Fruit fly (Drosophila melanogaster): Measurements from ENCODE around the gene Ilp2.

Ilp2 gene

DNA sequence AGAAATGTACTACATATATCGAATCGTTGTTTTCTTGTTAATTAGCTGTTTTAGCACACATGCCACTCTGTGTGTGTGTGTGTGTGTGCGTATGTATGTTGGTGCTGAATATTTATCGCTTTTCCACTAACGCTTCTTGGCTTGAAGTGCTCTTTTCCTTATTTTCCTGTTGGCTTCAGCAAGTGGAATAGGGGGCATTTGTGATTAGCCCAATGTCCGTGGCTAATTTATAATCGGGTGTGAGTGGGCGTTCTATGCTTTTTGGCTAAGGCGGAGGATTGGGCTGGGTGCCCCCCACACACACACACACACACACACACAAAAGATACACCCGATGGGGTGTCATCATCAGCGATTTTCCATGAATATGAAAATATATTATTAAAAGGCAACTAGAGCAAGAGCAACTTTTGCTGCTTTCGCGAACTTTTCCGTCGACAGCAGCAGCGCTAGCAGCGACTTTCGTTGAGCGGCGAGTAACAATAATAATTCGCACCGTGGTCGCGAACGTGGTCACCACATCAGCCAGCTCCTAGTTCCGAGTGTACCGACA, 13.9 kb downstream of the Ilp2 start, which contains the start of gene CG43897:
CG43897 (plus strand) TSS at position 503 of the 553 bp plus-strand sequence.
- TF ChIP-seq Myc (optimal IDR thresholded peaks at IDR 0.05) = no peak

DNA sequence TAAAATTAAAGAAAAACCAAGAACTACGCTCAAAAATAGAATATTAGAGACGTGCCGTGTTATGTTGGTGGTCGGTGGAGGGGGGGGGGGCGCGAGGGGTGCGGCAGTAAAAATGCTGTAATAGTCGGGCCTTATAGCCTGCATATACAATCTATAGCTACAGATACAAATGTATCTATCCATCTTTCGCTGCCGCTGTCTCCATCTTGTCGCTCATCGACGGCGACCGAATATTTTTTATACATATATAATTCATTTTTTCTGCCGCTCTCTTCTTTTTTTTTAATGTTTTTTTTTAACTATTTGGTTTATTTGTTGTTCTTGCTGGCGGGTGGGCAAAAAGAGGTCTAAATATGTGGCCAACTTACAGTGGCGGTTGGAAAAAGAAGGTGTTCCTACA, 15.1 kb downstream of the Ilp2 start:
- TF ChIP-seq ey (GFP tag; optimal IDR thresholded peaks at IDR 0.05) = no peak
- no peak for TF ChIP-seq CG32264 (GFP tag; optimal IDR thresholded peaks at IDR 0.05)
- TF ChIP-seq dmrt93B (GFP tag; optimal IDR thresholded peaks at IDR 0.05) = no peak
- TF ChIP-seq lola (GFP tag; optimal IDR thresholded peaks at IDR 0.05) = no peak
- TF ChIP-seq h (GFP tag; optimal IDR thresholded peaks at IDR 0.05) = no peak
- TF ChIP-seq Hr83 (GFP tag; optimal IDR thresholded peaks at IDR 0.05; ENCODE audit: poor library complexity, severe bottlenecking) = no peak
- TF ChIP-seq Sp1 (GFP tag; optimal IDR thresholded peaks at IDR 0.05) = no peak
- TF ChIP-seq fru (GFP tag; optimal IDR thresholded peaks at IDR 0.05) = no peak
- no peak for TF ChIP-seq psq (GFP tag; optimal IDR thresholded peaks at IDR 0.05)
- no peak for TF ChIP-seq Abd-B (GFP tag; optimal IDR thresholded peaks at IDR 0.05)
- no peak for TF ChIP-seq br (GFP tag; optimal IDR thresholded peaks at IDR 0.05)

DNA sequence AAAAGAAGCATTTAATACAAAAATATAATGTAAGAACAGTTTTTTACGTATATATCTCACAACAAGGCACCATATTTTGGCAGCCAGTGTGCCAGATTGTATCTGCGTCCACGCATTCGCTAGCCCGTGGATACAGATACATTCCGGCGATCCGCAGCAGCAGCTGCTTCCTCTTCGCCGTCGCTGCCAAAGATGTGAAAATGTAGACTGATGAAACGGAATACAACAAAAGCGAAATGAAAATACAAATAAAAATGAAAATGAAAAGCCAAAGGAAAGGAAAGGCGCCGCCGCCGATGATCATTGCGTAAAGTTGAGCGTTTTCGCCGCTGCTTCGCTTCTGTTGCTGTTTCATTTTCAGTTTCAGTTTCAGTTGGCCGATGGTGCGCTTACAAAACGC, 16.2 kb downstream of the Ilp2 start:
- no peak for TF ChIP-seq psq (GFP tag; optimal IDR thresholded peaks at IDR 0.05)

DNA sequence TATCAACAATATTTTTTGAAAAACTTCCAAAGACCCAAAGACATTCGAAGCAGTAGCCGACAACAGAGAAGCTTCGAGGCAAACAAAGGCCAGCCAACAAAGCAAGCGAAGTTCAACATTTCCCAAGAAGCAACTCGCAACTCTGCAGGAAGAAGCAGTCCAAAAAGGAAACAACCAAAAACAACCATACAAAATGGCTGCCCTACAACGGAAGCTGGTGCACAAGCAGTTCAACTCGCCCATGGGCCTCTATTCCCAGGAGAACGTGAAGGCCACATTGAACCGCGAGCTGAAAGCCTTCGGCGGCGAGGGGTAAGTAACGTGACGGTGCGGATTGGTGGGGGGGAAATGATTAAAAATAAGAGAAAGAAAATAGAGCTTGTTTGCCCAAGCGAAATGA, 20.8 kb downstream of the Ilp2 start:
- TF ChIP-seq dsf (GFP tag; optimal IDR thresholded peaks at IDR 0.05; ENCODE audit: borderline replicate concordance) = no peak
- TF ChIP-seq ey (GFP tag; optimal IDR thresholded peaks at IDR 0.05) = no peak
- no peak for TF ChIP-seq N (GFP tag; optimal IDR thresholded peaks at IDR 0.05)
- TF ChIP-seq jim (GFP tag; optimal IDR thresholded peaks at IDR 0.05) = no peak
- TF ChIP-seq Dfd (GFP tag; optimal IDR thresholded peaks at IDR 0.05) = no peak

DNA sequence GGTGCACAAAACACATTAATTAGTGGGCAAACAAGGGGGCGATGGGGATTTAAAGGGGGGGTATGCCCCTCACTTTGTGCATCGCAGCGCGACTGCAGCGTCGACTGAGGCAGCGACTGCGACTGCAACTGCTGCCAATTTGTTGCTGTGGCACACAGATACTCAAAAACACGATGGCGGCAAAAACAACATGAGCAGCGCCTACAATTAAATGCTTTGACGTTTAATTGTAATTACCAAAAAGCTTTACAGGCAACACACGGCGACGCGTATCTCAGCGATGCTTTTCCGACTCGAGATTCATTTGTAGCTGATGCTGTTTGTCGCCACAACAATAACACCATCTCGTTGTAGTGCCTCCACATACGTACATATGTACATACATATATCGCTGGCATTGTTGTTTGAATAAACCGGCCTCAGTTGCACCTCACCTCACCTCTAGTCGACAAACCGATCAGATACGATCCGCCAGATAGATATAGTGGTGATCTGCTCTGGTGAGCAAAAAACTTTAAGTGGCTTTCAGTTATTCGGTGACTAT, 21.7 kb downstream of the Ilp2 start:
- TF ChIP-seq Jra (GFP tag; optimal IDR thresholded peaks at IDR 0.05) (no peak), jim (GFP tag; optimal IDR thresholded peaks at IDR 0.05) (no peak), rgr (GFP tag; optimal IDR thresholded peaks at IDR 0.05) (no peak), Dif (GFP tag; optimal IDR thresholded peaks at IDR 0.05; ENCODE audit: partially characterized antibody) (no peak)

DNA sequence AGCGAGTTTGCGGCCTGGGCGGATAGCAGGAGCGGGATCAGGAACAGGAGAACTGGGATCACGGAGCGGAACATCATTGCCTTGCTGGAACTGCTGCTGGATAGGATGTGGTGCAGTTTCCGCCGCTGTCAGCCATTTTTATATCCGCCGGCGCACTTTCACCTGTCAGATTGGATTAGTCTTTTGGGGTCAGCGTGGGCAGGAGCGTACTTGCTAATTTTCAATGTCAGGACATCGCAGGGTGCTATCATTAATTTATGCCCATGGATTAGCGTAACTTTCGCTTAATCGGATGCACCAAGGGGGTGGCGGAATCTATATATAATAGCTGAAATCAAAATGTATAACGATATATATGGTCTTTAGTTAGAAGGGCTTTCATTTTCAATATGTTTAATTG, 24.3 kb downstream of the Ilp2 start, which contains the start of gene Ilp5:
Ilp5 (minus strand) TSS at position 101 of the 400 bp plus-strand sequence.
- TF ChIP-seq Hr78 (GFP tag; optimal IDR thresholded peaks at IDR 0.05) (no peak), pan (optimal IDR thresholded peaks at IDR 0.05) (no peak), br (GFP tag; optimal IDR thresholded peaks at IDR 0.05) (no peak), Rel (GFP tag; optimal IDR thresholded peaks at IDR 0.05) (no peak), Rel (tag; optimal IDR thresholded peaks at IDR 0.05) (no peak), Abd-B (GFP tag; optimal IDR thresholded peaks at IDR 0.05) (no peak), jim (GFP tag; optimal IDR thresholded peaks at IDR 0.05) (no peak), foxo (GFP tag; optimal IDR thresholded peaks at IDR 0.05) (no peak), sage (GFP tag; optimal IDR thresholded peaks at IDR 0.05) (no peak), N (GFP tag; optimal IDR thresholded peaks at IDR 0.05) (no peak)

DNA sequence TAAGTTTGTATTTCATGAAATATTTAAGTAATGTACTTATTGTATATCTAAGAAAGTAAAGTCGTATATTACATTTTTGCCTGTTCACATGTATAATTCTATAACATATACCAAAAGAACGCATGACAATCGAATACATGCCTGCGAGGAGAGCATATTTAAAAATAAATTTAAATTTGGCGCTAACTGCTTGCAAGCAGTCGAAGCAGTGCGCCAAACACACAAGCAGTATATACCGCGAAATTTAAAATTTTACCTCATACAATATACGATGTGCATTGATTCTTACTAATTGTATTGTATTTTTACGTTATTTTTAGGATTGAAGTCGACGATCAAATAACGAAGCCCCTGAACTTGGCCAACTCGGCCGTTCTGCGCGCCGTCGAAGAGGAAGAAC, 24.7 kb downstream of the Ilp2 start:
- TF ChIP-seq Dfd (GFP tag; optimal IDR thresholded peaks at IDR 0.05) (no peak), tai (GFP tag; optimal IDR thresholded peaks at IDR 0.05) (no peak), br (GFP tag; optimal IDR thresholded peaks at IDR 0.05) (no peak), Vsx2 (GFP tag; optimal IDR thresholded peaks at IDR 0.05; ENCODE audit: partially characterized antibody) (no peak), Rel (GFP tag; optimal IDR thresholded peaks at IDR 0.05) (no peak), Rel (tag; optimal IDR thresholded peaks at IDR 0.05) (no peak), Hr78 (GFP tag; optimal IDR thresholded peaks at IDR 0.05) (no peak), h (GFP tag; optimal IDR thresholded peaks at IDR 0.05) (no peak), Dif (GFP tag; optimal IDR thresholded peaks at IDR 0.05; ENCODE audit: partially characterized antibody) (no peak), Hnf4 (GFP tag; optimal IDR thresholded peaks at IDR 0.05) (no peak), woc (GFP tag; optimal IDR thresholded peaks at IDR 0.05) (no peak), Abd-B (GFP tag; optimal IDR thresholded peaks at IDR 0.05) (no peak), Mio (GFP tag; optimal IDR thresholded peaks at IDR 0.05) (no peak), Myc (optimal IDR thresholded peaks at IDR 0.05) (no peak)

Measured in whole organism, wandering third instar larva.